Fruit fly (Drosophila melanogaster) whole organism, embryonic: ENCODE measurements around the gene beag.
A peak's percentile ranks its signal among the peaks of the same experiment; 100 is the strongest.

Experiments used
- Ada2b ChIP-seq: fragments of 200-800 bp; sonication (Bioruptor generic); IDR thresholded peaks from 2 replicates; pipeline ENCODE4 v1.3.6; 2022; ENCODE audit warnings: missing biosample characterization, missing genetic modification characterization
- Adf1 ChIP-seq: fragments of 200-800 bp; sonication (Bioruptor generic); IDR thresholded peaks from 2 replicates; pipeline ENCODE4 v1.3.6; 2022; ENCODE audit warnings: missing biosample characterization, missing genetic modification characterization
- CG10565 ChIP-seq: fragments of 200-800 bp; sonication (Bioruptor generic); optimal IDR thresholded peaks from 3 replicates; lab custom pipeline; 2016; ENCODE audit warnings: missing biosample characterization, mild to moderate bottlenecking, missing genetic modification characterization
- CG12071 ChIP-seq: fragments of 200-800 bp; sonication (Bioruptor generic); optimal IDR thresholded peaks from 3 replicates; lab custom pipeline; 2018; ENCODE audit warnings: missing biosample characterization, mild to moderate bottlenecking, missing genetic modification characterization
- CG12219 ChIP-seq: fragments of 200-800 bp; sonication (Bioruptor generic); optimal IDR thresholded peaks from 3 replicates; lab custom pipeline; 2018; ENCODE audit warnings: missing biosample characterization, mild to moderate bottlenecking, missing genetic modification characterization
- CG12299 ChIP-seq: fragments of 200-800 bp; sonication (Bioruptor generic); optimal IDR thresholded peaks from 2 replicates; lab custom pipeline; 2018; ENCODE audit warnings: missing biosample characterization, mild to moderate bottlenecking, missing genetic modification characterization
- CG12744 ChIP-seq: fragments of 200-800 bp; sonication (Bioruptor generic); optimal IDR thresholded peaks from 2 replicates; lab custom pipeline; 2016; ENCODE audit warnings: missing biosample characterization, missing genetic modification characterization
- CG17612 ChIP-seq: fragments of 200-800 bp; sonication (Bioruptor generic); IDR thresholded peaks from 2 replicates; pipeline ENCODE4 v1.3.6; 2022; ENCODE audit warnings: missing biosample characterization, missing genetic modification characterization
- CG17802 ChIP-seq: fragments of 200-800 bp; sonication (Bioruptor generic); optimal IDR thresholded peaks from 2 replicates; lab custom pipeline; 2018; ENCODE audit warnings: missing biosample characterization, mild to moderate bottlenecking, missing genetic modification characterization, moderate library complexity
- CG17912 ChIP-seq: fragments of 200-800 bp; sonication (Bioruptor generic); optimal IDR thresholded peaks from 2 replicates; lab custom pipeline; 2018; ENCODE audit warnings: missing biosample characterization, mild to moderate bottlenecking, missing genetic modification characterization
- CG18599 ChIP-seq: fragments of 200-800 bp; sonication (Bioruptor generic); optimal IDR thresholded peaks from 3 replicates; lab custom pipeline; 2017; ENCODE audit warnings: missing biosample characterization, missing genetic modification characterization, mild to moderate bottlenecking, moderate library complexity, missing genetic modification reagents
- CG18619 ChIP-seq: fragments of 200-800 bp; sonication (Bioruptor generic); optimal IDR thresholded peaks from 3 replicates; lab custom pipeline; 2017; ENCODE audit warnings: missing biosample characterization, mild to moderate bottlenecking, missing genetic modification characterization
- CG2678 ChIP-seq: fragments of 200-800 bp; sonication (Bioruptor generic); optimal IDR thresholded peaks from 3 replicates; lab custom pipeline; 2019; ENCODE audit warnings: missing biosample characterization, mild to moderate bottlenecking, missing genetic modification characterization, moderate library complexity
- CG3065 ChIP-seq: fragments of 200-800 bp; sonication (Bioruptor generic); optimal IDR thresholded peaks from 2 replicates; lab custom pipeline; 2016; ENCODE audit warnings: missing biosample characterization, missing genetic modification characterization
- CG3838 ChIP-seq: fragments of 200-800 bp; sonication (Bioruptor generic); optimal IDR thresholded peaks from 3 replicates; lab custom pipeline; 2016; ENCODE audit warnings: missing biosample characterization, missing genetic modification characterization
- CG6254 ChIP-seq: fragments of 200-800 bp; sonication (Bioruptor generic); optimal IDR thresholded peaks from 3 replicates; lab custom pipeline; 2017; ENCODE audit warnings: mild to moderate bottlenecking, missing biosample characterization, missing genetic modification reagents, missing genetic modification characterization
- CG6272 ChIP-seq: fragments of 200-800 bp; sonication (Bioruptor generic); IDR thresholded peaks from 2 replicates; pipeline ENCODE4 v1.3.6; 2022; ENCODE audit warnings: missing biosample characterization, missing genetic modification characterization
- CG6791 ChIP-seq: fragments of 200-800 bp; sonication (Bioruptor generic); IDR thresholded peaks from 3 replicates; pipeline ENCODE4 v1.3.6; 2022; ENCODE audit warnings: missing biosample characterization, missing genetic modification characterization; ENCODE audit not compliant: partially characterized antibody
- CG6813 ChIP-seq: fragments of 200-800 bp; sonication (Bioruptor generic); optimal IDR thresholded peaks from 2 replicates; lab custom pipeline; 2017; ENCODE audit warnings: missing biosample characterization, missing genetic modification characterization, mild to moderate bottlenecking, moderate library complexity, missing genetic modification reagents
- CG8388 ChIP-seq: fragments of 200-800 bp; sonication (Bioruptor generic); optimal IDR thresholded peaks from 2 replicates; lab custom pipeline; 2019; ENCODE audit warnings: missing biosample characterization, mild to moderate bottlenecking, missing genetic modification characterization, moderate library complexity
- CG8478 ChIP-seq: fragments of >200 bp; optimal IDR thresholded peaks from 2 replicates; lab custom pipeline; 2018
- CG9437 ChIP-seq: fragments of 200-800 bp; sonication (Bioruptor generic); optimal IDR thresholded peaks from 2 replicates; lab custom pipeline; 2018; ENCODE audit warnings: missing biosample characterization, mild to moderate bottlenecking, missing genetic modification characterization
- Chrac-16 ChIP-seq: fragments of 200-800 bp; sonication (Bioruptor generic); optimal IDR thresholded peaks from 3 replicates; lab custom pipeline; 2016; ENCODE audit warnings: missing biosample characterization, missing genetic modification characterization
- D ChIP-seq, 2 experiments: fragments of 200-800 bp in 1 of 2; fragments of >200 bp in 1 of 2; sonication (Bioruptor generic) in 1 of 2; optimal IDR thresholded peaks; 2 replicates in 1 of 2; 3 replicates in 1 of 2; lab custom pipeline; 2017; ENCODE audit warnings: mild to moderate bottlenecking in 1 of 2, missing biosample characterization in 1 of 2, missing genetic modification characterization in 1 of 2, missing genetic modification reagents in 1 of 2
- E2f2 ChIP-seq: fragments of 200-800 bp; sonication (Bioruptor generic); IDR thresholded peaks from 2 replicates; pipeline ENCODE4 v1.3.6; 2022; ENCODE audit warnings: missing biosample characterization, missing genetic modification characterization
- Elba2 ChIP-seq: fragments of 200-800 bp; sonication (Bioruptor generic); optimal IDR thresholded peaks from 3 replicates; lab custom pipeline; 2016; ENCODE audit warnings: missing biosample characterization, missing genetic modification characterization
- Hr39 ChIP-seq: fragments of >200 bp; optimal IDR thresholded peaks from 2 replicates; lab custom pipeline; 2017
- Hsf ChIP-seq: fragments of 200-800 bp; sonication (Bioruptor generic); optimal IDR thresholded peaks from 3 replicates; lab custom pipeline; 2016; ENCODE audit warnings: missing biosample characterization, missing genetic modification characterization
- Oli ChIP-seq: fragments of 200-800 bp; sonication (Bioruptor generic); optimal IDR thresholded peaks from 2 replicates; lab custom pipeline; 2018; ENCODE audit warnings: missing biosample characterization, mild to moderate bottlenecking, missing genetic modification characterization, moderate library complexity
- Optix ChIP-seq: fragments of 200-800 bp; sonication (Bioruptor generic); IDR thresholded peaks from 3 replicates; pipeline ENCODE4 v1.3.6; 2022; ENCODE audit warnings: missing biosample characterization, missing genetic modification characterization
- Poxn ChIP-seq: fragments of 200-800 bp; sonication (Bioruptor generic); IDR thresholded peaks from 2 replicates; pipeline ENCODE4 v1.3.6; 2022; ENCODE audit warnings: missing biosample characterization, missing genetic modification characterization
- Sin3A ChIP-seq: fragments of >200 bp; optimal IDR thresholded peaks from 2 replicates; lab custom pipeline; 2018
- ara ChIP-seq: fragments of 200-800 bp; sonication (Bioruptor generic); IDR thresholded peaks from 2 replicates; pipeline ENCODE4 v1.3.6; 2022; ENCODE audit warnings: missing biosample characterization, missing genetic modification characterization
- danr ChIP-seq: fragments of 200-800 bp; sonication (Bioruptor generic); IDR thresholded peaks from 2 replicates; pipeline ENCODE4 v1.3.6; 2022; ENCODE audit warnings: missing biosample characterization, missing genetic modification characterization
- dati ChIP-seq: fragments of 200-800 bp; sonication (Bioruptor generic); IDR thresholded peaks from 2 replicates; pipeline ENCODE4 v1.3.6; 2022; ENCODE audit warnings: missing biosample characterization, missing genetic modification characterization
- dysf ChIP-seq: fragments of 200-800 bp; sonication (Bioruptor generic); IDR thresholded peaks from 3 replicates; pipeline ENCODE4 v1.3.6; 2022; ENCODE audit warnings: missing biosample characterization, missing genetic modification characterization
- fd3F ChIP-seq: fragments of 200-800 bp; sonication (Bioruptor generic); optimal IDR thresholded peaks from 2 replicates; lab custom pipeline; 2018; ENCODE audit warnings: missing biosample characterization, mild to moderate bottlenecking, missing genetic modification characterization, moderate library complexity
- gfzf ChIP-seq: fragments of 200-800 bp; sonication (Bioruptor generic); optimal IDR thresholded peaks from 2 replicates; lab custom pipeline; 2016; ENCODE audit warnings: missing biosample characterization, mild to moderate bottlenecking, missing genetic modification characterization, moderate library complexity
- hb ChIP-seq: fragments of 200-800 bp; sonication (Bioruptor generic); IDR thresholded peaks from 3 replicates; pipeline ENCODE4 v1.3.6; 2022; ENCODE audit warnings: missing biosample characterization, missing genetic modification characterization; ENCODE audit not compliant: partially characterized antibody
- kay ChIP-seq: fragments of 200-800 bp; sonication (Bioruptor generic); optimal IDR thresholded peaks from 2 replicates; lab custom pipeline; 2016; ENCODE audit warnings: missing biosample characterization, missing genetic modification characterization
- pho ChIP-seq: fragments of 200-800 bp; sonication (Bioruptor generic); optimal IDR thresholded peaks from 2 replicates; lab custom pipeline; 2016; ENCODE audit warnings: missing biosample characterization, missing genetic modification characterization
- pzg ChIP-seq: fragments of 200-800 bp; sonication (Bioruptor generic); optimal IDR thresholded peaks from 3 replicates; lab custom pipeline; 2018; ENCODE audit warnings: missing biosample characterization, mild to moderate bottlenecking, missing genetic modification characterization, moderate library complexity
- rib ChIP-seq: fragments of 200-800 bp; sonication (Bioruptor generic); IDR thresholded peaks from 2 replicates; pipeline ENCODE4 v1.3.6; 2022; ENCODE audit warnings: missing biosample characterization, missing genetic modification characterization
- run ChIP-seq: fragments of 200-800 bp; sonication (Bioruptor generic); optimal IDR thresholded peaks from 3 replicates; lab custom pipeline; 2018; ENCODE audit warnings: missing biosample characterization, mild to moderate bottlenecking, missing genetic modification characterization
- seq ChIP-seq: fragments of 200-800 bp; sonication (Bioruptor generic); IDR thresholded peaks from 2 replicates; pipeline ENCODE4 v1.3.6; 2022; ENCODE audit warnings: missing biosample characterization, missing genetic modification characterization
- slbo ChIP-seq: fragments of 200-800 bp; sonication (Bioruptor generic); IDR thresholded peaks from 2 replicates; pipeline ENCODE4 v1.3.6; 2022; ENCODE audit warnings: missing biosample characterization, missing genetic modification characterization
- tio ChIP-seq: fragments of 200-800 bp; sonication (Bioruptor generic); optimal IDR thresholded peaks from 2 replicates; lab custom pipeline; 2017; ENCODE audit warnings: missing biosample characterization, missing genetic modification characterization, inconsistent platforms
- tll ChIP-seq, 2 experiments: fragments of 200-800 bp in 1 of 2; fragments of >200 bp in 1 of 2; sonication (Bioruptor generic) in 1 of 2; optimal IDR thresholded peaks; 2 replicates each; lab custom pipeline; 2017 to 2019; ENCODE audit warnings: missing biosample characterization in 2 of 2, missing genetic modification characterization in 2 of 2, mild to moderate bottlenecking in 1 of 2, moderate library complexity in 1 of 2
- tna ChIP-seq: fragments of 200-800 bp; sonication (Bioruptor generic); IDR thresholded peaks from 2 replicates; pipeline ENCODE4 v1.3.6; 2022; ENCODE audit warnings: missing biosample characterization, missing genetic modification characterization; ENCODE audit not compliant: partially characterized antibody
- toy ChIP-seq: fragments of 200-800 bp; sonication (Bioruptor generic); IDR thresholded peaks from 2 replicates; pipeline ENCODE4 v1.3.6; 2022; ENCODE audit warnings: missing biosample characterization, missing genetic modification characterization
- vfl ChIP-seq: fragments of 200-800 bp; sonication (Bioruptor generic); optimal IDR thresholded peaks from 2 replicates; lab custom pipeline; 2016; ENCODE audit warnings: missing biosample characterization, missing genetic modification characterization
- zfh1 ChIP-seq: fragments of 200-800 bp; sonication (Bioruptor generic); IDR thresholded peaks from 3 replicates; pipeline ENCODE4 v1.3.6; 2022; ENCODE audit warnings: missing biosample characterization, missing genetic modification characterization

beag gene

dm6 chr3R:9053021-9053420, 11.9 kb downstream of the beag start (continued):
- TF ChIP-seq danr (GFP tag; lab: Robert Waterston, UW) (no peak), tll (GFP tag; optimal IDR thresholded peaks at IDR 0.05; lab: Kevin White, UChicago) (no peak), tio (GFP tag; lab: Kevin White, UChicago) (no peak), CG12299 (no peak), vfl (GFP tag; lab: Kevin White, UChicago) (peak; percentile 64), CG8388 (GFP tag; lab: Kevin White, UChicago) (no peak), CG12219 (GFP tag; lab: Kevin White, UChicago) (peak; percentile 50), Ada2b (GFP tag; lab: Robert Waterston, UW) (no peak), CG17912 (GFP tag; lab: Kevin White, UChicago) (no peak), CG12744 (GFP tag; lab: Kevin White, UChicago) (peak; percentile 29), zfh1 (GFP tag; lab: Robert Waterston, UW) (no peak), CG6791 (GFP tag; lab: Robert Waterston, UW) (no peak), dati (GFP tag; lab: Robert Waterston, UW) (no peak), hb (no peak), seq (GFP tag; lab: Robert Waterston, UW) (no peak), CG10565 (GFP tag; lab: Kevin White, UChicago) (no peak), E2f2 (GFP tag; lab: Robert Waterston, UW) (no peak), Poxn (no peak), Adf1 (GFP tag; lab: Robert Waterston, UW) (no peak), kay (GFP tag; lab: Kevin White, UChicago) (peak; percentile 82), run (tag; lab: Kevin White, UChicago) (no peak), Oli (tag; lab: Kevin White, UChicago) (no peak), ara (GFP tag; lab: Robert Waterston, UW) (no peak), Hsf (GFP tag; lab: Kevin White, UChicago) (peak; percentile 41), Hr39 (lab: Kevin White, UChicago) (no peak), CG6254 (peak; percentile 17), Chrac-16 (GFP tag; lab: Kevin White, UChicago) (peak; percentile 35), CG18599 (GFP tag; lab: Kevin White, UChicago) (peak; percentile 90), CG6272 (GFP tag; lab: Robert Waterston, UW) (peak; percentile 58; the same call in 1 of the 2 replicates), CG2678 (tag; lab: Kevin White, UChicago) (peak; percentile 46), fd3F (GFP tag; lab: Kevin White, UChicago) (no peak), Elba2 (GFP tag; lab: Kevin White, UChicago) (no peak), CG6813 (GFP tag; lab: Kevin White, UChicago) (peak; percentile 76), D (optimal IDR thresholded peaks at IDR 0.05; lab: Kevin White, UChicago) (no peak), D (GFP tag; optimal IDR thresholded peaks at IDR 0.05; lab: Kevin White, UChicago) (no peak), CG17612 (GFP tag; lab: Robert Waterston, UW) (no peak), pho (GFP tag; lab: Kevin White, UChicago) (peak; percentile 78), gfzf (no peak), CG8478 (lab: Kevin White, UChicago) (no peak), dysf (GFP tag; lab: Robert Waterston, UW) (no peak), CG9437 (no peak), Sin3A (lab: Kevin White, UChicago) (no peak), CG3065 (GFP tag; lab: Kevin White, UChicago) (no peak), CG17802 (tag; lab: Kevin White, UChicago) (no peak), CG3838 (GFP tag; lab: Kevin White, UChicago) (no peak), tna (no peak), Optix (GFP tag; lab: Robert Waterston, UW) (no peak), toy (no peak), CG18619 (GFP tag; lab: Kevin White, UChicago) (peak; percentile 12), slbo (GFP tag; lab: Robert Waterston, UW) (no peak), pzg (GFP tag; lab: Kevin White, UChicago) (peak; percentile 23), rib (GFP tag; lab: Robert Waterston, UW) (no peak), CG12071 (peak; percentile 56)
